Fruit fly (Drosophila melanogaster) whole organism, embryonic: ENCODE measurements around the gene PH4alphaEFB.

Source experiments
- CG10274 ChIP-seq: fragments of 200-800 bp; sonication (Bioruptor generic); optimal IDR thresholded peaks from 3 replicates; lab custom pipeline; 2017; ENCODE audit warnings: missing biosample characterization, mild to moderate bottlenecking, missing genetic modification characterization
- CG10565 ChIP-seq: fragments of 200-800 bp; sonication (Bioruptor generic); optimal IDR thresholded peaks from 3 replicates; lab custom pipeline; 2016; ENCODE audit warnings: missing biosample characterization, mild to moderate bottlenecking, missing genetic modification characterization
- CG12299 ChIP-seq: fragments of 200-800 bp; sonication (Bioruptor generic); optimal IDR thresholded peaks from 2 replicates; lab custom pipeline; 2018; ENCODE audit warnings: missing biosample characterization, mild to moderate bottlenecking, missing genetic modification characterization
- CG14710 ChIP-seq: fragments of 200-800 bp; sonication (Bioruptor generic); optimal IDR thresholded peaks from 3 replicates; lab custom pipeline; 2019; ENCODE audit warnings: missing biosample characterization, mild to moderate bottlenecking, missing genetic modification characterization, moderate library complexity
- CG15269 ChIP-seq: fragments of 200-800 bp; sonication (Bioruptor generic); optimal IDR thresholded peaks from 2 replicates; lab custom pipeline; 2018; ENCODE audit warnings: missing biosample characterization, mild to moderate bottlenecking, missing genetic modification characterization, moderate library complexity
- CG18262 ChIP-seq: fragments of 200-800 bp; optimal IDR thresholded peaks from 3 replicates; lab custom pipeline; 2019; ENCODE audit warnings: missing biosample characterization, mild to moderate bottlenecking, missing genetic modification characterization, moderate library complexity
- CG2120 ChIP-seq: fragments of 200-800 bp; sonication (Bioruptor generic); optimal IDR thresholded peaks from 3 replicates; lab custom pipeline; 2016; ENCODE audit warnings: missing biosample characterization, missing genetic modification characterization
- CG31365 ChIP-seq: fragments of 200-800 bp; sonication (Bioruptor generic); optimal IDR thresholded peaks from 2 replicates; lab custom pipeline; 2018; ENCODE audit warnings: missing biosample characterization, mild to moderate bottlenecking, missing genetic modification characterization
- CG32772 ChIP-seq: fragments of 200-800 bp; sonication (Bioruptor generic); IDR thresholded peaks from 2 replicates; pipeline ENCODE4 v1.3.6; 2022; ENCODE audit warnings: missing biosample characterization, missing genetic modification characterization
- CG4404 ChIP-seq: fragments of 200-800 bp; sonication (Bioruptor generic); IDR thresholded peaks from 2 replicates; pipeline ENCODE4 v1.3.6; 2022; ENCODE audit warnings: missing biosample characterization, missing genetic modification characterization
- CG4820 ChIP-seq: fragments of 200-800 bp; sonication (Bioruptor generic); optimal IDR thresholded peaks from 3 replicates; lab custom pipeline; 2016; ENCODE audit warnings: missing biosample characterization, missing genetic modification characterization
- CG7372 ChIP-seq: fragments of 200-800 bp; sonication (Bioruptor generic); IDR thresholded peaks from 2 replicates; pipeline ENCODE4 v1.3.6; 2022; ENCODE audit warnings: missing biosample characterization, missing genetic modification characterization
- CG7987 ChIP-seq: fragments of 200-800 bp; sonication (Bioruptor generic); optimal IDR thresholded peaks from 2 replicates; lab custom pipeline; 2018; ENCODE audit warnings: missing biosample characterization, mild to moderate bottlenecking, missing genetic modification characterization, moderate library complexity
- CTCF ChIP-seq: fragments of 200-800 bp; sonication (Bioruptor generic); optimal IDR thresholded peaks from 2 replicates; lab custom pipeline; 2017; ENCODE audit warnings: missing biosample characterization, mild to moderate bottlenecking, missing genetic modification characterization, moderate library complexity
- E2f1 ChIP-seq: fragments of 200-800 bp; sonication (Bioruptor generic); IDR thresholded peaks from 2 replicates; pipeline ENCODE4 v1.3.6; 2022; ENCODE audit warnings: missing biosample characterization, missing genetic modification characterization
- Elba2 ChIP-seq: fragments of 200-800 bp; sonication (Bioruptor generic); optimal IDR thresholded peaks from 3 replicates; lab custom pipeline; 2016; ENCODE audit warnings: missing biosample characterization, missing genetic modification characterization
- GATAe ChIP-seq: fragments of 200-800 bp; sonication (Bioruptor generic); conservative IDR thresholded peaks from 2 replicates; pipeline ENCODE4 v1.3.6; 2022; ENCODE audit warnings: missing biosample characterization, missing genetic modification characterization
- Gug ChIP-seq: fragments of 200-800 bp; sonication (Bioruptor generic); IDR thresholded peaks from 4 replicates; pipeline ENCODE4 v1.3.6; 2022; ENCODE audit warnings: missing biosample characterization, missing genetic modification characterization
- Lhr ChIP-seq: fragments of 200-800 bp; sonication (Bioruptor generic); optimal IDR thresholded peaks from 3 replicates; lab custom pipeline; 2017; ENCODE audit warnings: mild to moderate bottlenecking, missing biosample characterization, missing genetic modification reagents, missing genetic modification characterization
- Lim3 ChIP-seq: fragments of 200-800 bp; sonication (Bioruptor generic); IDR thresholded peaks from 2 replicates; pipeline ENCODE4 v1.3.6; 2022; ENCODE audit warnings: missing biosample characterization, missing genetic modification characterization
- btn ChIP-seq: fragments of 200-800 bp; sonication (Bioruptor generic); optimal IDR thresholded peaks from 2 replicates; lab custom pipeline; 2016; ENCODE audit warnings: missing biosample characterization, missing genetic modification characterization
- caup ChIP-seq: fragments of 200-800 bp; sonication (Bioruptor generic); optimal IDR thresholded peaks from 3 replicates; lab custom pipeline; 2017; ENCODE audit warnings: missing biosample characterization, mild to moderate bottlenecking, missing genetic modification characterization, moderate library complexity; ENCODE audit not compliant: severe bottlenecking
- cg ChIP-seq: fragments of 200-800 bp; sonication (Bioruptor generic); optimal IDR thresholded peaks from 3 replicates; lab custom pipeline; 2019; ENCODE audit warnings: missing biosample characterization, mild to moderate bottlenecking, missing genetic modification characterization, moderate library complexity
- disco-r ChIP-seq: fragments of 200-800 bp; sonication (Bioruptor generic); optimal IDR thresholded peaks from 2 replicates; lab custom pipeline; 2016; ENCODE audit warnings: missing biosample characterization, missing genetic modification characterization
- ewg ChIP-seq: fragments of 200-800 bp; sonication (Bioruptor generic); optimal IDR thresholded peaks from 3 replicates; lab custom pipeline; 2017; ENCODE audit warnings: mild to moderate bottlenecking, missing biosample characterization, missing genetic modification reagents, missing genetic modification characterization
- gcm ChIP-seq: fragments of 200-800 bp; sonication (Bioruptor generic); optimal IDR thresholded peaks from 2 replicates; lab custom pipeline; 2019; ENCODE audit warnings: missing biosample characterization, mild to moderate bottlenecking, missing genetic modification characterization, moderate library complexity
- insv ChIP-seq, 2 experiments: fragments of 200-800 bp; sonication (Bioruptor generic); optimal IDR thresholded peaks; 3 replicates each; lab custom pipeline; 2016 to 2018; ENCODE audit warnings: missing biosample characterization in 2 of 2, missing genetic modification characterization in 2 of 2
- kah ChIP-seq: fragments of 200-800 bp; sonication (Bioruptor generic); optimal IDR thresholded peaks from 2 replicates; lab custom pipeline; 2018; ENCODE audit warnings: missing biosample characterization, mild to moderate bottlenecking, missing genetic modification characterization
- oc ChIP-seq: fragments of 200-800 bp; sonication (Bioruptor generic); optimal IDR thresholded peaks from 2 replicates; lab custom pipeline; 2018; ENCODE audit warnings: missing biosample characterization, mild to moderate bottlenecking, missing genetic modification characterization, moderate library complexity
- pita ChIP-seq: fragments of 200-800 bp; sonication (Bioruptor generic); optimal IDR thresholded peaks from 2 replicates; lab custom pipeline; 2017; ENCODE audit warnings: missing biosample characterization, mild to moderate bottlenecking, missing genetic modification characterization
- prd ChIP-seq, 3 experiments: fragments of >200 bp in 2 of 3; fragments of 200-800 bp in 1 of 3; sonication (Bioruptor generic) in 1 of 3; optimal IDR thresholded peaks in 2 of 3; IDR thresholded peaks in 1 of 3; 2 replicates in 2 of 3; 3 replicates in 1 of 3; pipeline versions ENCODE4 v1.3.6 to Lab custom; 2017 to 2022; ENCODE audit warnings: missing biosample characterization in 1 of 3, missing genetic modification characterization in 1 of 3
- ranshi ChIP-seq: fragments of 200-800 bp; sonication (Bioruptor generic); IDR thresholded peaks from 2 replicates; pipeline ENCODE4 v1.3.6; 2022; ENCODE audit warnings: missing biosample characterization, missing genetic modification characterization
- sens ChIP-seq: fragments of 200-800 bp; sonication (Bioruptor generic); peaks from one replicate; lab custom pipeline; 2016; ENCODE audit warnings: missing biosample characterization, missing genetic modification characterization
- sqz ChIP-seq: fragments of 200-800 bp; sonication (Bioruptor generic); optimal IDR thresholded peaks from 3 replicates; lab custom pipeline; 2018; ENCODE audit warnings: missing biosample characterization, mild to moderate bottlenecking, missing genetic modification characterization
- stwl ChIP-seq: fragments of 200-800 bp; sonication (Bioruptor generic); optimal IDR thresholded peaks from 3 replicates; lab custom pipeline; 2018; ENCODE audit warnings: missing biosample characterization, mild to moderate bottlenecking, missing genetic modification characterization, moderate library complexity
- tgo ChIP-seq: fragments of 200-800 bp; sonication (Bioruptor generic); IDR thresholded peaks from 3 replicates; pipeline ENCODE4 v1.3.6; 2022; ENCODE audit warnings: missing biosample characterization, missing genetic modification characterization
- tll ChIP-seq, 2 experiments: fragments of 200-800 bp in 1 of 2; fragments of >200 bp in 1 of 2; sonication (Bioruptor generic) in 1 of 2; optimal IDR thresholded peaks; 2 replicates each; lab custom pipeline; 2017 to 2019; ENCODE audit warnings: missing biosample characterization in 2 of 2, missing genetic modification characterization in 2 of 2, mild to moderate bottlenecking in 1 of 2, moderate library complexity in 1 of 2
- trem ChIP-seq: fragments of 200-800 bp; optimal IDR thresholded peaks from 3 replicates; lab custom pipeline; 2019; ENCODE audit warnings: missing biosample characterization, mild to moderate bottlenecking, missing genetic modification characterization, moderate library complexity
- ttk ChIP-seq: fragments of 200-800 bp; sonication (Bioruptor generic); IDR thresholded peaks from 2 replicates; pipeline ENCODE4 v2.1.2; 2022; ENCODE audit warnings: missing biosample characterization, missing genetic modification characterization
- unc-4 ChIP-seq: fragments of 200-800 bp; sonication (Bioruptor generic); IDR thresholded peaks from 2 replicates; pipeline ENCODE4 v1.3.6; 2022; ENCODE audit warnings: missing biosample characterization, missing genetic modification characterization; ENCODE audit not compliant: partially characterized antibody
- usp ChIP-seq: fragments of >200 bp; optimal IDR thresholded peaks from 2 replicates; lab custom pipeline; 2017; ENCODE audit warnings: missing biosample characterization, missing genetic modification characterization
- wor ChIP-seq: fragments of 200-800 bp; sonication (Bioruptor generic); IDR thresholded peaks from 2 replicates; pipeline ENCODE4 v1.3.6; 2022; ENCODE audit warnings: missing biosample characterization, missing genetic modification characterization
- zen ChIP-seq: fragments of 200-800 bp; sonication (Bioruptor generic); optimal IDR thresholded peaks from 3 replicates; lab custom pipeline; 2018; ENCODE audit warnings: missing biosample characterization, mild to moderate bottlenecking, missing genetic modification characterization, moderate library complexity

PH4alphaEFB gene

DNA sequence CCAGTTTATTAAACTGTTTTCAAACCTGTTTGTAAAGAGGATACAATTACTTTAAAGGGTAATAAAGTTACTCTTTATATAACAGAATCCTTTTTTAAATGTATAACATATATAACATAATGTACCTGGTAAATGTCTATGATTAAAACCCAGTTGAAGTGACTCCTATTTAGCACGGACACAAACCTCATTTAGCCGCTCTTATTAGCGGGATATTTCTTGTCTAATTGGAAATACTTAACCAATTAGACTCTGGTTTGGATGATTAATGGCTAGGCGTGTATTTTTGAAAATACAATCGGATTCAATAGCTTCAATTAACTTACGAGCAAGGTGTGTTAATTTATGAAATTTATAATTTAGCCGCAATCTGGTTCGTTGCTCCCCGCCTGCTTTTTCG is 1.2 kb downstream of the PH4alphaEFB start:
- TF ChIP-seq btn (GFP tag; lab: Kevin White, UChicago) (no peak), ttk (GFP tag; lab: Robert Waterston, UW) (no peak), Lhr (no peak), tgo (GFP tag; lab: Robert Waterston, UW) (no peak), CG15269 (tag; lab: Kevin White, UChicago) (no peak), CG7987 (no peak), Gug (no peak), oc (tag; lab: Kevin White, UChicago) (no peak), CG10565 (no peak), prd (optimal IDR thresholded peaks at IDR 0.05; lab: Kevin White, UChicago) (no peak), prd (GFP tag; IDR thresholded peaks at IDR 0.05; lab: Robert Waterston, UW) (no peak), trem (peak; percentile 27), CG7372 (GFP tag; lab: Robert Waterston, UW) (no peak), zen (tag; lab: Kevin White, UChicago) (peak; percentile 91), unc-4 (GFP tag; lab: Robert Waterston, UW) (no peak), CG14710 (tag; lab: Kevin White, UChicago) (peak; percentile 1), stwl (tag; lab: Kevin White, UChicago) (peak; percentile 29), sens (peak; percentile 44), CG10274 (GFP tag; lab: Kevin White, UChicago) (no peak), caup (no peak), sqz (GFP tag; lab: Kevin White, UChicago) (no peak), ranshi (GFP tag; lab: Robert Waterston, UW) (no peak), CG31365 (tag; lab: Kevin White, UChicago) (no peak), cg (GFP tag; lab: Kevin White, UChicago) (no peak), gcm (GFP tag; lab: Kevin White, UChicago) (no peak), CTCF (GFP tag; lab: Kevin White, UChicago) (peak; percentile 54), CG2120 (no peak), CG12299 (no peak), E2f1 (no peak), CG4820 (no peak), kah (GFP tag; lab: Kevin White, UChicago) (no peak), tll (GFP tag; optimal IDR thresholded peaks at IDR 0.05; lab: Kevin White, UChicago) (peak in 1 of 2 experiments; percentile 36), Lim3 (no peak), GATAe (no peak), Elba2 (GFP tag; lab: Kevin White, UChicago) (peak; percentile 72), disco-r (GFP tag; lab: Kevin White, UChicago) (no peak), pita (peak; percentile 78), insv (GFP tag; optimal IDR thresholded peaks at IDR 0.05; lab: Kevin White, UChicago) (peak; percentile 100)
- TF ChIP-seq, all 482 proteins: peak for 10

DNA sequence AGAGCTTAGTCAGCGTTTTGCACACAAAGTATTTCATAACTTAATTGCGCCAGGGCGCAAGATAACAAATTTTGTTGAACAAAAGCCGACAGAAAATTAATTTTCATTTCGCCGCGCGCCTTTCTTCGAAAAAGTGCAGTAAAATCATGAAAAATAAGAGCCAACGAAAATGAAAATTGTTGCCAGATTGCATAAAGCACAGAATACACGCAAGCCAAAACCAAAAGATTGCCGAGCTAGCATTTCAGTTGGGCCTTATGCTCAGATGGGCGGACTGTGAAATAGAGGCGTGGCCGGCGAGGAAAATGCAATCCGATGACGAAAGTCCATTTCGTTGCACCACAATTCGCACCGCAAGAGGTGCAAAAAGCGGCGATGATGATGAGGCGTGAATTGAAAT is 4.8 kb downstream of the PH4alphaEFB start:
- TF ChIP-seq CG32772 (GFP tag; lab: Robert Waterston, UW) (no peak), CG4404 (no peak), ewg (GFP tag; lab: Kevin White, UChicago) (no peak), CG18262 (tag; lab: Kevin White, UChicago) (no peak), wor (GFP tag; lab: Robert Waterston, UW) (no peak), usp (GFP tag; lab: Kevin White, UChicago) (no peak)
